Fruit fly (Drosophila melanogaster): ENCODE results near the gene Mrtf.
A peak's percentile ranks its signal among the peaks of the same experiment; 100 is the strongest.

DNA sequence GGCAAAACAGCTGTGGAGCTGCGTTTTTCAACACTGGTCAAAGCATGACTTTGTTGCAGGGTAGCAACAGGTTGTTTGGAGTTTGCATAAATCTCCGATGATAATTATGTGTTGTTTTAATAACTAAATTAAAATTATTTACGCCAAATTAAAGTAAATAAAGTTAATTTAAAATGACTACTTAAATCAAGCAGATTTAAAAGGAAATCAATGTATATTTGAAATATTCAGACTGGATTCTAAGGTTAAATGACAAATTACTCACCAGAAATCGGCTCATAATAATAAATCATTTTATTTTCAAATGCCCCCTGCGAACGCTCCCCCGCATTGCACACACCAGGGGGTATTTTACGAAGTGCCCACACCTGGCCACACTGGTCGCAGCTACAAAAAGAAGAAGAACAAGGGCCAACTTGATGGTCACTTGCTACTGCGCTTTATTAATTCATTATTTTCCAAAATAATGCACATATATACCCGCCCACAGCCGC, 7.7 kb upstream of the Mrtf start, which contains the start of the genes CG12093 and Atg2:
- TF ChIP-seq CG14711 (tag; optimal IDR thresholded peaks at IDR 0.05) (peak; percentile 88), CG7045 (GFP tag; optimal IDR thresholded peaks at IDR 0.05) (peak; percentile 95), CG1620 (GFP tag; optimal IDR thresholded peaks at IDR 0.05) (peak; percentile 95), toe (GFP tag; optimal IDR thresholded peaks at IDR 0.05) (peak; percentile 92), CG5204 (GFP tag; optimal IDR thresholded peaks at IDR 0.05) (no peak), CG11617 (GFP tag; optimal IDR thresholded peaks at IDR 0.05) (peak; percentile 96), Clk (GFP tag; optimal IDR thresholded peaks at IDR 0.05) (peak; percentile 89), ovo (GFP tag; optimal IDR thresholded peaks at IDR 0.05) (peak; percentile 88), CG12768 (GFP tag; optimal IDR thresholded peaks at IDR 0.05) (peak; percentile 94), bab1 (GFP tag; optimal IDR thresholded peaks at IDR 0.05) (peak; percentile 95), pad (GFP tag; optimal IDR thresholded peaks at IDR 0.05) (peak; percentile 82), kay (GFP tag; ENCODE audit: borderline replicate concordance) (no peak), cnc (optimal IDR thresholded peaks at IDR 0.05) (no peak), Hr96 (GFP tag; optimal IDR thresholded peaks at IDR 0.05) (peak; percentile 84)

Data from whole organism, adult.